Worm (Caenorhabditis elegans) whole organism, late embryonic: Measurements from ENCODE around the gene sdz-38.

ENCODE experiments used
- C08G9.2 ChIP-seq: sonication (generic microtip); optimal IDR thresholded peaks from 2 replicates; lab custom pipeline; 2016; ENCODE audit warnings: mild to moderate bottlenecking, missing genetic modification characterization, moderate library complexity, missing compliant biosample characterization
- K02D7.2 ChIP-seq: sonication (generic microtip); optimal IDR thresholded peaks from 2 replicates; lab custom pipeline; 2017; ENCODE audit warnings: mild to moderate bottlenecking, missing genetic modification characterization, missing compliant biosample characterization
- T23F11.4 ChIP-seq: fragments of 200-800 bp; sonication (Bioruptor generic); optimal IDR thresholded peaks from 2 replicates; lab custom pipeline; 2018; ENCODE audit warnings: mild to moderate bottlenecking, missing genetic modification characterization, missing compliant biosample characterization
- ahr-1 ChIP-seq: sonication (generic microtip); optimal IDR thresholded peaks from 2 replicates; lab custom pipeline; 2016; ENCODE audit warnings: missing genetic modification characterization, missing compliant biosample characterization
- ama-1 ChIP-seq: fragments of 150-350 bp; optimal IDR thresholded peaks from 2 replicates; lab custom pipeline; 2014
- ceh-14 ChIP-seq: sonication (generic microtip); optimal IDR thresholded peaks from 2 replicates; lab custom pipeline; 2016; ENCODE audit warnings: missing genotype, missing genetic modification characterization, missing compliant biosample characterization
- ceh-2 ChIP-seq: sonication (generic microtip); optimal IDR thresholded peaks from 2 replicates; lab custom pipeline; 2016; ENCODE audit warnings: missing genotype, missing genetic modification characterization, missing compliant biosample characterization
- ceh-22 ChIP-seq: sonication (generic microtip); optimal IDR thresholded peaks from 2 replicates; lab custom pipeline; 2017; ENCODE audit warnings: missing biosample characterization, missing genetic modification characterization
- ceh-24 ChIP-seq: sonication (generic microtip); optimal IDR thresholded peaks from 2 replicates; lab custom pipeline; 2016; ENCODE audit warnings: mild to moderate bottlenecking, missing genetic modification characterization, missing compliant biosample characterization
- ceh-30 ChIP-seq: fragments of 150-350 bp; optimal IDR thresholded peaks from 2 replicates; lab custom pipeline; 2014; ENCODE audit warnings: missing biosample characterization, missing genetic modification characterization
- ceh-31 ChIP-seq: sonication (generic microtip); optimal IDR thresholded peaks from 2 replicates; lab custom pipeline; 2016; ENCODE audit warnings: missing genetic modification characterization, missing compliant biosample characterization
- ceh-45 ChIP-seq: fragments of 200-800 bp; sonication (Bioruptor generic); IDR thresholded peaks from 2 replicates; pipeline ENCODE4 v1.3.6; 2022; ENCODE audit warnings: missing genetic modification reagents, missing genetic modification characterization, missing compliant biosample characterization
- ceh-6 ChIP-seq: fragments of 200-800 bp; sonication (Bioruptor generic); optimal IDR thresholded peaks from 2 replicates; lab custom pipeline; 2018; ENCODE audit warnings: mild to moderate bottlenecking, missing genetic modification characterization, missing compliant biosample characterization
- che-1 ChIP-seq: sonication (generic microtip); optimal IDR thresholded peaks from 2 replicates; lab custom pipeline; 2016; ENCODE audit warnings: mild to moderate bottlenecking, missing genetic modification characterization, missing compliant biosample characterization
- elt-2 ChIP-seq: sonication (generic microtip); optimal IDR thresholded peaks from 2 replicates; lab custom pipeline; 2016; ENCODE audit warnings: missing genetic modification reagents, missing genetic modification characterization, missing compliant biosample characterization
- elt-4 ChIP-seq: sonication (generic microtip); optimal IDR thresholded peaks from 2 replicates; lab custom pipeline; 2016; ENCODE audit warnings: missing genetic modification characterization, missing compliant biosample characterization
- ets-4 ChIP-seq: sonication (generic microtip); optimal IDR thresholded peaks from 2 replicates; lab custom pipeline; 2016; ENCODE audit warnings: missing genetic modification characterization, missing compliant biosample characterization
- hlh-30 ChIP-seq: sonication (generic microtip); optimal IDR thresholded peaks from 2 replicates; lab custom pipeline; 2017; ENCODE audit warnings: antibody characterized with exemption, missing genetic modification characterization, missing compliant biosample characterization; ENCODE audit not compliant: insufficient read depth
- hlh-6 ChIP-seq: sonication (generic microtip); optimal IDR thresholded peaks from 2 replicates; lab custom pipeline; 2016; ENCODE audit warnings: missing genotype, missing genetic modification characterization, missing compliant biosample characterization
- hlh-8 ChIP-seq: sonication (generic microtip); optimal IDR thresholded peaks from 2 replicates; lab custom pipeline; 2016; ENCODE audit warnings: missing genotype, missing genetic modification characterization, missing compliant biosample characterization
- lin-11 ChIP-seq: fragments of 200-800 bp; sonication (Bioruptor generic); optimal IDR thresholded peaks from 2 replicates; lab custom pipeline; 2018; ENCODE audit warnings: mild to moderate bottlenecking, missing genetic modification characterization, missing compliant biosample characterization
- mec-3 ChIP-seq: sonication (generic microtip); optimal IDR thresholded peaks from 2 replicates; lab custom pipeline; 2016; ENCODE audit warnings: borderline replicate concordance, missing genetic modification characterization, missing compliant biosample characterization
- nhr-11 ChIP-seq: fragments of 150-350 bp; optimal IDR thresholded peaks from 2 replicates; lab custom pipeline; 2014; ENCODE audit warnings: missing biosample characterization, missing genetic modification characterization
- nhr-232 ChIP-seq: sonication (generic microtip); optimal IDR thresholded peaks from 2 replicates; lab custom pipeline; 2016; ENCODE audit warnings: missing genetic modification characterization, missing compliant biosample characterization
- npax-4 ChIP-seq: sonication (generic microtip); optimal IDR thresholded peaks from 2 replicates; lab custom pipeline; 2016; ENCODE audit warnings: missing genetic modification characterization, missing compliant biosample characterization
- odd-2 ChIP-seq: sonication (generic microtip); optimal IDR thresholded peaks from 2 replicates; lab custom pipeline; 2017; ENCODE audit warnings: antibody characterized with exemption, mild to moderate bottlenecking, missing genetic modification characterization, missing compliant biosample characterization
- pag-3 ChIP-seq: sonication (generic microtip); optimal IDR thresholded peaks from 2 replicates; lab custom pipeline; 2016; ENCODE audit warnings: missing compliant biosample characterization, missing genetic modification characterization, borderline replicate concordance
- pat-9 ChIP-seq: fragments of 200-800 bp; sonication (Bioruptor generic); optimal IDR thresholded peaks from 2 replicates; lab custom pipeline; 2018; ENCODE audit warnings: mild to moderate bottlenecking, missing genetic modification characterization, moderate library complexity, missing compliant biosample characterization
- pha-4 ChIP-seq: fragments of 150-350 bp; optimal IDR thresholded peaks from 2 replicates; lab custom pipeline; 2018; ENCODE audit warnings: missing biosample characterization, missing genetic modification reagents, missing genetic modification characterization
- pqm-1 ChIP-seq: sonication (generic microtip); optimal IDR thresholded peaks from 2 replicates; lab custom pipeline; 2016; ENCODE audit warnings: missing genetic modification characterization, missing compliant biosample characterization
- pros-1 ChIP-seq: fragments of 150-350 bp; optimal IDR thresholded peaks from 2 replicates; lab custom pipeline; 2014; ENCODE audit warnings: missing biosample characterization, missing genetic modification reagents, missing genetic modification characterization
- ref-2 ChIP-seq: sonication (generic microtip); optimal IDR thresholded peaks from 2 replicates; lab custom pipeline; 2016; ENCODE audit warnings: missing genetic modification characterization, missing compliant biosample characterization
- sdc-2 ChIP-seq: sonication (generic microtip); optimal IDR thresholded peaks from 2 replicates; lab custom pipeline; 2016; ENCODE audit warnings: missing genotype, missing genetic modification characterization, missing compliant biosample characterization
- sox-2 ChIP-seq: fragments of 200-800 bp; sonication (Bioruptor generic); IDR thresholded peaks from 2 replicates; pipeline ENCODE4 v1.3.6; 2022; ENCODE audit warnings: missing genetic modification reagents, missing genetic modification characterization, missing compliant biosample characterization
- tbx-2 ChIP-seq: sonication (generic microtip); optimal IDR thresholded peaks from 2 replicates; lab custom pipeline; 2016; ENCODE audit warnings: missing genetic modification characterization, missing compliant biosample characterization
- tbx-7 ChIP-seq: sonication (generic microtip); optimal IDR thresholded peaks from 2 replicates; lab custom pipeline; 2016; ENCODE audit warnings: missing genotype, missing genetic modification characterization, missing compliant biosample characterization
- ttx-3 ChIP-seq: sonication (generic microtip); optimal IDR thresholded peaks from 2 replicates; lab custom pipeline; 2016; ENCODE audit warnings: missing genetic modification reagents, missing genetic modification characterization, missing compliant biosample characterization
- unc-3 ChIP-seq, 2 experiments: fragments of 200-800 bp in 1 of 2; sonication (Bioruptor generic) in 1 of 2; sonication (generic microtip) in 1 of 2; conservative IDR thresholded peaks in 1 of 2; optimal IDR thresholded peaks in 1 of 2; 2 replicates each; pipeline versions ENCODE4 v1.3.6 to Lab custom; 2016 to 2022; ENCODE audit warnings: missing compliant biosample characterization in 2 of 2, missing genetic modification characterization in 2 of 2, missing genetic modification reagents in 1 of 2
- unc-42 ChIP-seq: sonication (generic microtip); optimal IDR thresholded peaks from 2 replicates; lab custom pipeline; 2016; ENCODE audit warnings: missing genotype, missing genetic modification characterization, missing compliant biosample characterization
- unc-55 ChIP-seq: sonication (generic microtip); optimal IDR thresholded peaks from 2 replicates; lab custom pipeline; 2017; ENCODE audit warnings: missing biosample characterization, missing genetic modification reagents, missing genetic modification characterization
- zip-5 ChIP-seq: sonication (generic microtip); optimal IDR thresholded peaks from 2 replicates; lab custom pipeline; 2016; ENCODE audit warnings: missing genetic modification characterization, missing compliant biosample characterization
- ztf-16 ChIP-seq: sonication (generic microtip); optimal IDR thresholded peaks from 2 replicates; lab custom pipeline; 2017; ENCODE audit warnings: missing genetic modification characterization, missing compliant biosample characterization

The sdz-38 gene

ce11 chrII:9970438-9971092, 11.1 kb downstream of the sdz-38 start, which contains the start of gene R53.5:
R53.5 (minus strand) TSS chrII:9970488.
- TF ChIP-seq ceh-24 (tag; lab: Kevin White, UChicago) = no peak
- no peak for TF ChIP-seq elt-2 (tag; lab: Kevin White, UChicago)
- no peak for TF ChIP-seq ets-4 (tag; lab: Kevin White, UChicago)
- TF ChIP-seq pat-9 (tag; lab: Kevin White, UChicago) = no peak
- no peak for TF ChIP-seq K02D7.2 (tag; lab: Kevin White, UChicago)
- no peak for TF ChIP-seq ceh-45
- no peak for TF ChIP-seq hlh-6 (tag; lab: Kevin White, UChicago)
- TF ChIP-seq zip-5 (tag; lab: Kevin White, UChicago) = no peak
- TF ChIP-seq ceh-14 (tag; lab: Kevin White, UChicago) = no peak
- TF ChIP-seq nhr-232 (tag; lab: Kevin White, UChicago) = no peak
- TF ChIP-seq pha-4 (tag; lab: Kevin White, UChicago) = no peak
- TF ChIP-seq unc-55 (GFP tag; lab: Kevin White, UChicago) = no peak
- no peak for TF ChIP-seq ztf-16
- no peak for TF ChIP-seq ama-1 (lab: Kevin White, UChicago)
- no peak for TF ChIP-seq hlh-8 (tag; lab: Kevin White, UChicago)
- no peak for TF ChIP-seq ceh-30 (tag; lab: Kevin White, UChicago)
- no peak for TF ChIP-seq che-1 (tag; lab: Kevin White, UChicago)
- no peak for TF ChIP-seq odd-2 (tag; lab: Kevin White, UChicago)
- no peak for TF ChIP-seq T23F11.4 (GFP tag; lab: Kevin White, UChicago)

DNA sequence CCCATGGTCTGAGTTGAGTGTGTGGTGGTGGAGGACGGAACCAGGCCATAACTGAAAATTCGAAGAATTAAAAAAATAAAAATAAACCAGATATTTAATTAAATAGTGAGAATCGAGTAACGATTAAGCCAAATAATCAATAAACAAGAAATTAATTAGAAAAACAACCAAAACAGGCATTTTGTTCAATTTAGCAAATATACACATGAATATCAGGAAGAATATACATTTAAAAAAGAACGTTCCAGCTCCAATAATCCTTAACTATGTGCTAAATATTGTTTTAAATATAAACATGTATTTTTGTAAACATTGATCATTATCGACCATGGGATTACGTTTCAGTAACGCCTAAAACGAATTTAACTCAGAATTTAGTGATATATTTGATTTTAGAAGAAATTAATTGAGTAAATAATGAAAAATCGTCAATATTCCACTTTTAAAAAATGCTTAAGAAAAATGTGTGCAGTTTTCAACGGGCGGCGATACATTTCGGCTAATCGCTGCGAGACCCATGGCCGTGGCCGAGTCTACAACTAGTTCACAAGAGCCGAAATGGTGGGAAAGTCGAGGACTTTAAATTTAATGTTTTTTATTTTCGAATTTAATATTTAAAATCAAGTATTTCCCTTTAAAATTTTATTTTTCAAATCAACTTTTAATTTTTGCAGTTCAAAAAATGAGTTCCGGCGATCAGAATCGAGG, 13.5 kb downstream of the sdz-38 start, which contains the start of the genes R53.4 and psf-1:
TSS of gene R53.4 (minus strand) at position 51 of the 708 bp plus-strand sequence.
TSS of gene psf-1 (plus strand) at position 675 of the 708 bp plus-strand sequence.
- TF ChIP-seq pag-3 (tag; lab: Kevin White, UChicago) (no peak), ahr-1 (tag; lab: Kevin White, UChicago) (peak; percentile 21), hlh-8 (tag; lab: Kevin White, UChicago) (peak; percentile 43), ref-2 (tag; lab: Kevin White, UChicago) (no peak), pqm-1 (tag; lab: Kevin White, UChicago) (no peak), ttx-3 (tag; lab: Kevin White, UChicago) (no peak), hlh-30 (no peak), ama-1 (lab: Kevin White, UChicago) (no peak), tbx-2 (tag; lab: Kevin White, UChicago) (peak; percentile 83), npax-4 (tag; lab: Kevin White, UChicago) (no peak), ceh-31 (tag; lab: Kevin White, UChicago) (peak; percentile 86), pat-9 (tag; lab: Kevin White, UChicago) (no peak), sdc-2 (no peak), elt-2 (tag; lab: Kevin White, UChicago) (peak; percentile 20), unc-42 (peak; percentile 25), K02D7.2 (tag; lab: Kevin White, UChicago) (no peak), nhr-11 (tag; lab: Kevin White, UChicago) (no peak), C08G9.2 (tag; lab: Kevin White, UChicago) (peak; percentile 74), lin-11 (no peak), tbx-7 (peak; percentile 50), ceh-2 (tag; lab: Kevin White, UChicago) (peak; percentile 75), ets-4 (tag; lab: Kevin White, UChicago) (peak; percentile 69), nhr-232 (tag; lab: Kevin White, UChicago) (no peak), hlh-6 (tag; lab: Kevin White, UChicago) (no peak)

DNA sequence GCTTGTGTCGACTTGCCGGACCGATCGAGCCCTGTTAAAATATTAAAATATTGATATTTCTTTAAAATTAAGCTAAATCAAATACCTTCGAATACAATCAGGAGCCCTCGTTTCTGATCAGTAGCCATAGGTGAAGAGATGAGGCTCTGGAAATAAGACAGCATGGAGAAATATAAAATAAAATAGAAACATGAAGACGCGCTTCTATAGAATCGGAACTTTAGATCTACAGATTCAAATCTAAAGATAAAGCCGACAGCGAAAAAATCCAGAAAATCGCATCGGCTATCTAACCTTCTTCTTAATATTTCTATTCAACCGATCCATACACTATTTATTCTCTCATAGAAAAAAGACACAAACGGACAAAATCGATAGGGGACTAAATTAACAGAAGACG, 14.7 kb downstream of the sdz-38 start, which contains the start of gene dtmk-1:
TSS of gene dtmk-1 (minus strand) at position 146 of the 400 bp plus-strand sequence.
- TF ChIP-seq pag-3 (tag; lab: Kevin White, UChicago) (no peak), C08G9.2 (tag; lab: Kevin White, UChicago) (no peak), pros-1 (no peak), ceh-6 (GFP tag; lab: Kevin White, UChicago) (no peak), lin-11 (no peak), elt-4 (no peak), ets-4 (tag; lab: Kevin White, UChicago) (no peak), mec-3 (tag; lab: Kevin White, UChicago) (no peak), hlh-8 (tag; lab: Kevin White, UChicago) (no peak), unc-3 (GFP tag; conservative IDR thresholded peaks at IDR 0.05; lab: Robert Waterston, UW) (no peak), unc-3 (tag; optimal IDR thresholded peaks at IDR 0.05; lab: Kevin White, UChicago) (no peak), sox-2 (GFP tag; lab: Robert Waterston, UW) (no peak), ceh-22 (tag; lab: Kevin White, UChicago) (no peak)
